Worm (Caenorhabditis elegans): ENCODE data around the gene F58F9.1.

The F58F9.1 gene

ce11 chrIV:6258967-6259366, 9.3 kb downstream of the F58F9.1 start:
- no peak for TF ChIP-seq F37D6.2 (tag; optimal IDR thresholded peaks at IDR 0.05)
- TF ChIP-seq egl-27 (tag; optimal IDR thresholded peaks at IDR 0.05), result no peak
- TF ChIP-seq unc-62 (GFP tag; optimal IDR thresholded peaks at IDR 0.05 in 1 of 2), result peak in 1 of 2 experiments; percentile 90
- TF ChIP-seq unc-62 (tag; optimal IDR thresholded peaks at IDR 0.05), result no peak
- no peak for TF ChIP-seq dmd-6 (GFP tag; IDR thresholded peaks at IDR 0.05)
- TF ChIP-seq mes-2 (tag; optimal IDR thresholded peaks at IDR 0.05; ENCODE audit: poor library complexity, severe bottlenecking), result no peak
- TF ChIP-seq duxl-1 (tag; optimal IDR thresholded peaks at IDR 0.05; ENCODE audit: poor library complexity), result no peak
- TF ChIP-seq php-3 (GFP tag; IDR thresholded peaks at IDR 0.05), result no peak
- TF ChIP-seq ZK546.5 (tag; optimal IDR thresholded peaks at IDR 0.05), result no peak

- TF ChIP-seq T20F7.1 (GFP tag; optimal IDR thresholded peaks at IDR 0.05) (no peak), ceh-82 (tag; optimal IDR thresholded peaks at IDR 0.05) (no peak), lin-15B (tag; optimal IDR thresholded peaks at IDR 0.05) (no peak), gei-8 (GFP tag; optimal IDR thresholded peaks at IDR 0.05) (no peak), snpc-4 (tag; optimal IDR thresholded peaks at IDR 0.05) (no peak), ztf-7 (tag; optimal IDR thresholded peaks at IDR 0.05) (no peak), dmd-8 (GFP tag; IDR thresholded peaks at IDR 0.05) (no peak), lin-38 (GFP tag; IDR thresholded peaks at IDR 0.05) (no peak), F44E2.7 (GFP tag; IDR thresholded peaks at IDR 0.05) (no peak), ceh-20 (GFP tag; IDR thresholded peaks at IDR 0.05) (no peak)
Observed at ce11 chrIV:6259732-6260131, 10.1 kb downstream of the F58F9.1 start, which contains the start of gene nlp-16. Gene nlp-16, minus strand, starts transcription at chrIV:6259832.

- no peak for TF ChIP-seq jun-1 (tag; optimal IDR thresholded peaks at IDR 0.05)
- TF ChIP-seq aha-1 (tag), result peak; percentile 7
- TF ChIP-seq unc-62 (GFP tag; optimal IDR thresholded peaks at IDR 0.05 in 1 of 2), result peak in 1 of 2 experiments; percentile 33
- TF ChIP-seq unc-62 (tag; optimal IDR thresholded peaks at IDR 0.05), result no peak
- no peak for TF ChIP-seq nhr-41 (GFP tag; IDR thresholded peaks at IDR 0.05)
- no peak for TF ChIP-seq zfp-2 (tag; optimal IDR thresholded peaks at IDR 0.05)
- no peak for TF ChIP-seq arid-1 (GFP tag; conservative IDR thresholded peaks at IDR 0.05)
- TF ChIP-seq nhr-102 (tag; optimal IDR thresholded peaks at IDR 0.05), result no peak
- TF ChIP-seq F37D6.2 (tag; optimal IDR thresholded peaks at IDR 0.05), result no peak
- no peak for TF ChIP-seq zip-2 (tag; optimal IDR thresholded peaks at IDR 0.05)
Observed at ce11 chrIV:6263244-6263643, 13.6 kb downstream of the F58F9.1 start, which contains the start of gene srv-28. Gene srv-28, minus strand, starts transcription at chrIV:6263344.

ce11 chrIV:6266499-6266898, 16.9 kb downstream of the F58F9.1 start, which contains the start of gene srv-29:
Gene srv-29, minus strand, starts transcription at chrIV:6266599.
- TF ChIP-seq hif-1 (tag; optimal IDR thresholded peaks at IDR 0.05) (no peak), arid-1 (GFP tag; conservative IDR thresholded peaks at IDR 0.05) (no peak), daf-12 (tag; optimal IDR thresholded peaks at IDR 0.05) (no peak), ztf-7 (tag; optimal IDR thresholded peaks at IDR 0.05) (no peak), ces-1 (GFP tag; optimal IDR thresholded peaks at IDR 0.05) (no peak)

- TF ChIP-seq daf-16 (GFP tag; optimal IDR thresholded peaks at IDR 0.05) (no peak), daf-16 (tag; optimal IDR thresholded peaks at IDR 0.05) (no peak), hmg-1.1 (GFP tag; IDR thresholded peaks at IDR 0.05) (no peak), unc-62 (GFP tag; optimal IDR thresholded peaks at IDR 0.05 in 1 of 2) (peak in 1 of 2 experiments; percentile 42), unc-62 (tag; optimal IDR thresholded peaks at IDR 0.05) (no peak)
Observed at ce11 chrIV:6269346-6269745, 19.7 kb downstream of the F58F9.1 start, which contains the start of gene srv-30. Gene srv-30, minus strand, starts transcription at chrIV:6269446.

- no peak for TF ChIP-seq Y5F2A.4 (GFP tag; optimal IDR thresholded peaks at IDR 0.05)
- no peak for TF ChIP-seq spr-3 (GFP tag; optimal IDR thresholded peaks at IDR 0.05)
- TF ChIP-seq lin-29 (GFP tag; IDR thresholded peaks at IDR 0.05), result no peak
- TF ChIP-seq zip-11 (GFP tag; IDR thresholded peaks at IDR 0.05), result no peak
- no peak for TF ChIP-seq zip-2 (tag; optimal IDR thresholded peaks at IDR 0.05)
Observed at ce11 chrIV:6271923-6272322, 22.3 kb downstream of the F58F9.1 start, which contains the start of gene srv-31. Gene srv-31, minus strand, starts transcription at chrIV:6272023.
